Worm (Caenorhabditis elegans): ENCODE measurements around the gene cest-12.

DNA sequence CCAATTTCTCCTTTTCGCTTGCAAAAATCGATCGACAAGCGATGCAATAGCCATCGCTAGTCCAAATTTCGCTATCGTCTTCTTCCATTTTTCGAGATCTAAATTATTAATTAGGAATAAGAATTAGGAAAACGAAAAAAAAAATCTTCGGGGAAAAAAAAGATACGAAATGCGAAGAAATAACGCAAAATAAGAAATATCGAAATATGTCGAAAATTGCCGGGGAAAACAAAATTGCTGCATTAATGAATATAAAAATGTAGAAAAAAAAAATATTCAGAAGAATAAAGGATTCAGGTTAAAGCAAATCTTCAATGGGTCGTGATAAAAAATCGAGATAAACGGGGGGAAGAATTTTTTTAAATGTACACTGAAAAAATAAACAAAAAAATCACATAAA is 55.1 kb downstream of the cest-12 start, which contains the start of gene Y79H2A.3:
- TF ChIP-seq nhr-237 (tag; optimal IDR thresholded peaks at IDR 0.05) (no peak), egl-43 (GFP tag; IDR thresholded peaks at IDR 0.05) (no peak), ceh-28 (tag; optimal IDR thresholded peaks at IDR 0.05) (no peak), nhr-10 (tag; optimal IDR thresholded peaks at IDR 0.05) (no peak), dmd-8 (GFP tag; IDR thresholded peaks at IDR 0.05) (no peak), zag-1 (tag; optimal IDR thresholded peaks at IDR 0.05) (no peak), lsy-2 (tag; optimal IDR thresholded peaks at IDR 0.05) (no peak), T20F7.1 (GFP tag; optimal IDR thresholded peaks at IDR 0.05) (no peak), unc-62 (GFP tag; optimal IDR thresholded peaks at IDR 0.05 in 1 of 2) (no peak), unc-62 (tag; optimal IDR thresholded peaks at IDR 0.05) (no peak), lin-1 (GFP tag; IDR thresholded peaks at IDR 0.05) (no peak), tra-1 (GFP tag; IDR thresholded peaks at IDR 0.05) (no peak), mxl-3 (GFP tag; optimal IDR thresholded peaks at IDR 0.05) (no peak), lin-39 (tag; optimal IDR thresholded peaks at IDR 0.05) (no peak), gei-8 (GFP tag; optimal IDR thresholded peaks at IDR 0.05) (no peak)

All from whole organism, L4 larva.